Fruit fly (Drosophila melanogaster) whole organism, embryonic: ENCODE results near the gene CG32032.

Experiments
- CG1792 ChIP-seq: fragments of 200-800 bp; sonication (Bioruptor generic); optimal IDR thresholded peaks from 2 replicates; lab custom pipeline; 2016; ENCODE audit warnings: missing biosample characterization, missing genetic modification characterization
- CG6765 ChIP-seq: fragments of 200-800 bp; sonication (Bioruptor generic); optimal IDR thresholded peaks from 3 replicates; lab custom pipeline; 2017; ENCODE audit warnings: missing biosample characterization, mild to moderate bottlenecking, missing genetic modification characterization
- Chrac-16 ChIP-seq: fragments of 200-800 bp; sonication (Bioruptor generic); optimal IDR thresholded peaks from 3 replicates; lab custom pipeline; 2016; ENCODE audit warnings: missing biosample characterization, missing genetic modification characterization
- chn ChIP-seq: fragments of 200-800 bp; sonication (Bioruptor generic); optimal IDR thresholded peaks from 2 replicates; lab custom pipeline; 2016; ENCODE audit warnings: missing biosample characterization, missing genetic modification characterization
- slbo ChIP-seq: fragments of 200-800 bp; sonication (Bioruptor generic); IDR thresholded peaks from 2 replicates; pipeline ENCODE4 v1.3.6; 2022; ENCODE audit warnings: missing biosample characterization, missing genetic modification characterization

DNA sequence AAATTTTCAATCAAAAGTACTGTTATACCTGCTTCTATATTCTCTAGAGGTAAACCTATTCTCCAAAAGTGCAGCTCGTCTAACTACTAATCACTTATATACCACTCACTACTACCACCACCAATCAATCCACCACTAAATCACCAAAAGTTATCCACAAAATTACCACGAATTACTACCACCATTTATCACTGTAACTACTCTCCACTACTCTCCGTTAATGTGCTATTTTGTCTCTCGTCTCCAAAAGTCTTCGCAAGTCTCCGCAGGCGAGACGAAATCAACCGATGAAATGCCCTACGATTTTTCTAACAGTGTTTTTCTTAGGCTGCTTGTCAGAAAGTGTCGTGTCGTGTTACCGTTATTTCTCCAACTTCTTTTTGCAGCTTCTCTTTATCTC lies 49.1 kb downstream of the CG32032 start:
- TF ChIP-seq Chrac-16 (GFP tag; lab: Kevin White, UChicago) (no peak), CG1792 (GFP tag; lab: Kevin White, UChicago) (no peak), slbo (GFP tag; lab: Robert Waterston, UW) (no peak), CG6765 (GFP tag; lab: Kevin White, UChicago) (no peak), chn (no peak)
